Fruit fly (Drosophila melanogaster) whole organism, embryonic: ENCODE results near the gene CG31661.
A peak's percentile ranks its signal among the peaks of the same experiment; 100 is the strongest.

ENCODE experiments used
- Atf-2 ChIP-seq: fragments of 200-800 bp; sonication (Bioruptor generic); optimal IDR thresholded peaks from 2 replicates; lab custom pipeline; 2016; ENCODE audit warnings: missing biosample characterization, missing genetic modification characterization
- Awh ChIP-seq: fragments of 200-800 bp; sonication (Bioruptor generic); IDR thresholded peaks from 2 replicates; pipeline ENCODE4, ENCODE4 v1.3.6; 2022; ENCODE audit warnings: missing biosample characterization, missing genetic modification characterization
- B-H2 ChIP-seq: fragments of 200-800 bp; sonication (Bioruptor generic); optimal IDR thresholded peaks from 2 replicates; lab custom pipeline; 2018; ENCODE audit warnings: missing biosample characterization, mild to moderate bottlenecking, missing genetic modification characterization
- CG11093 ChIP-seq: fragments of 200-800 bp; sonication (Bioruptor generic); IDR thresholded peaks from 3 replicates; pipeline ENCODE4 v1.3.6; 2022; ENCODE audit warnings: missing biosample characterization, missing genetic modification characterization
- CG11560 ChIP-seq: fragments of 200-800 bp; sonication (Bioruptor generic); IDR thresholded peaks from 3 replicates; pipeline ENCODE4 v1.3.6; 2022; ENCODE audit warnings: missing biosample characterization, missing genetic modification characterization
- CG12659 ChIP-seq: fragments of 200-800 bp; sonication (Bioruptor generic); optimal IDR thresholded peaks from 3 replicates; lab custom pipeline; 2017; ENCODE audit warnings: mild to moderate bottlenecking, missing biosample characterization, missing genetic modification reagents, missing genetic modification characterization
- CG13775 ChIP-seq: fragments of 200-800 bp; sonication (Bioruptor generic); optimal IDR thresholded peaks from 3 replicates; lab custom pipeline; 2017; ENCODE audit warnings: missing biosample characterization, mild to moderate bottlenecking, missing genetic modification characterization
- CG13894 ChIP-seq: fragments of 200-800 bp; sonication (Bioruptor generic); optimal IDR thresholded peaks from 3 replicates; lab custom pipeline; 2018; ENCODE audit warnings: missing biosample characterization, mild to moderate bottlenecking, missing genetic modification characterization, moderate library complexity
- CG16813 ChIP-seq: fragments of 200-800 bp; sonication (Bioruptor generic); IDR thresholded peaks from 3 replicates; pipeline ENCODE4 v1.3.6; 2022; ENCODE audit warnings: missing biosample characterization, missing genetic modification characterization; ENCODE audit not compliant: partially characterized antibody
- CG17361 ChIP-seq: fragments of 200-800 bp; sonication (Bioruptor generic); IDR thresholded peaks from 3 replicates; pipeline ENCODE4 v1.3.6; 2022; ENCODE audit warnings: missing biosample characterization, missing genetic modification characterization
- CG1832 ChIP-seq: fragments of 200-800 bp; sonication (Bioruptor generic); optimal IDR thresholded peaks from 2 replicates; lab custom pipeline; 2017; ENCODE audit warnings: missing biosample characterization, mild to moderate bottlenecking, missing genetic modification characterization, inconsistent platforms
- CG2712 ChIP-seq: fragments of 200-800 bp; optimal IDR thresholded peaks from 3 replicates; lab custom pipeline; 2019; ENCODE audit warnings: missing biosample characterization, mild to moderate bottlenecking, missing genetic modification characterization, moderate library complexity
- CG2889 ChIP-seq: fragments of 200-800 bp; sonication (Bioruptor generic); IDR thresholded peaks from 3 replicates; pipeline ENCODE4 v1.3.6; 2022; ENCODE audit warnings: missing biosample characterization, missing genetic modification characterization
- CG43689 ChIP-seq: fragments of 200-800 bp; sonication (Bioruptor generic); IDR thresholded peaks from 2 replicates; pipeline ENCODE4 v1.3.6; 2022; ENCODE audit warnings: missing biosample characterization, missing genetic modification characterization
- CG4424 ChIP-seq: fragments of 200-800 bp; sonication (Bioruptor generic); optimal IDR thresholded peaks from 3 replicates; lab custom pipeline; 2016; ENCODE audit warnings: missing biosample characterization, missing genetic modification characterization
- CG6765 ChIP-seq: fragments of 200-800 bp; sonication (Bioruptor generic); optimal IDR thresholded peaks from 3 replicates; lab custom pipeline; 2017; ENCODE audit warnings: missing biosample characterization, mild to moderate bottlenecking, missing genetic modification characterization
- CG7271 ChIP-seq: fragments of 200-800 bp; sonication (Bioruptor generic); optimal IDR thresholded peaks from 2 replicates; lab custom pipeline; 2018; ENCODE audit warnings: missing biosample characterization, mild to moderate bottlenecking, missing genetic modification characterization, moderate library complexity
- CG8290 ChIP-seq, 3 experiments: fragments of 200-800 bp; sonication (Bioruptor generic); optimal IDR thresholded peaks; 2 replicates each; lab custom pipeline; 2016 to 2019; ENCODE audit warnings: missing biosample characterization in 3 of 3, missing genetic modification characterization in 3 of 3, mild to moderate bottlenecking in 2 of 3, moderate library complexity in 1 of 3
- CG8765 ChIP-seq: fragments of 200-800 bp; sonication (Bioruptor generic); IDR thresholded peaks from 2 replicates; pipeline ENCODE4 v1.3.6; 2022; ENCODE audit warnings: missing biosample characterization, missing genetic modification characterization
- CHES-1-like ChIP-seq: fragments of 200-800 bp; sonication (Bioruptor generic); optimal IDR thresholded peaks from 2 replicates; lab custom pipeline; 2016; ENCODE audit warnings: missing biosample characterization, missing genetic modification characterization
- Dip3 ChIP-seq: fragments of 200-800 bp; sonication (Bioruptor generic); optimal IDR thresholded peaks from 3 replicates; lab custom pipeline; 2016; ENCODE audit warnings: missing biosample characterization, missing genetic modification characterization
- Ets65A ChIP-seq: fragments of 200-800 bp; sonication (Bioruptor generic); peaks from one replicate; lab custom pipeline; 2016; ENCODE audit warnings: missing biosample characterization, missing genetic modification characterization
- Gug ChIP-seq: fragments of 200-800 bp; sonication (Bioruptor generic); IDR thresholded peaks from 4 replicates; pipeline ENCODE4 v1.3.6; 2022; ENCODE audit warnings: missing biosample characterization, missing genetic modification characterization
- Hmr ChIP-seq: fragments of 200-800 bp; sonication (Bioruptor generic); optimal IDR thresholded peaks from 3 replicates; lab custom pipeline; 2017; ENCODE audit warnings: mild to moderate bottlenecking, missing biosample characterization, missing genetic modification reagents, missing genetic modification characterization
- NK7.1 ChIP-seq: fragments of 200-800 bp; sonication (Bioruptor generic); optimal IDR thresholded peaks from 3 replicates; lab custom pipeline; 2016; ENCODE audit warnings: missing biosample characterization, missing genetic modification characterization
- Nf-YA ChIP-seq: fragments of 200-800 bp; sonication (Bioruptor generic); IDR thresholded peaks from 2 replicates; pipeline ENCODE4 v1.3.6; 2022; ENCODE audit warnings: missing biosample characterization, missing genetic modification characterization
- Oaz ChIP-seq: fragments of 200-800 bp; sonication (Bioruptor generic); IDR thresholded peaks from 2 replicates; pipeline ENCODE4 v1.3.6; 2022; ENCODE audit warnings: missing biosample characterization, missing genetic modification characterization
- PHDP ChIP-seq: fragments of 200-800 bp; sonication (Bioruptor generic); optimal IDR thresholded peaks from 3 replicates; lab custom pipeline; 2018; ENCODE audit warnings: missing biosample characterization, mild to moderate bottlenecking, missing genetic modification characterization, moderate library complexity
- Side ChIP-seq: fragments of 200-800 bp; sonication (Bioruptor generic); optimal IDR thresholded peaks from 2 replicates; lab custom pipeline; 2016; ENCODE audit warnings: missing biosample characterization, missing genetic modification characterization
- Sin3A ChIP-seq: fragments of >200 bp; optimal IDR thresholded peaks from 2 replicates; lab custom pipeline; 2018
- amos ChIP-seq: fragments of 200-800 bp; sonication (Bioruptor generic); IDR thresholded peaks from 2 replicates; pipeline ENCODE4 v1.3.6; 2022; ENCODE audit warnings: missing biosample characterization, missing genetic modification characterization; ENCODE audit not compliant: partially characterized antibody
- ara ChIP-seq: fragments of 200-800 bp; sonication (Bioruptor generic); IDR thresholded peaks from 2 replicates; pipeline ENCODE4 v1.3.6; 2022; ENCODE audit warnings: missing biosample characterization, missing genetic modification characterization
- bsh ChIP-seq, 2 experiments: fragments of 200-800 bp; sonication (Bioruptor generic); optimal IDR thresholded peaks; 2 replicates each; lab custom pipeline; 2017 to 2018; ENCODE audit warnings: mild to moderate bottlenecking in 2 of 2, missing biosample characterization in 2 of 2, missing genetic modification characterization in 2 of 2, moderate library complexity in 1 of 2
- cato ChIP-seq: fragments of 200-800 bp; sonication (Bioruptor generic); optimal IDR thresholded peaks from 2 replicates; lab custom pipeline; 2016; ENCODE audit warnings: missing biosample characterization, missing genetic modification characterization, borderline replicate concordance
- en ChIP-seq: fragments of 200-800 bp; sonication (Bioruptor generic); optimal IDR thresholded peaks from 2 replicates; lab custom pipeline; 2016; ENCODE audit warnings: missing biosample characterization, missing genetic modification characterization
- esg ChIP-seq: fragments of 200-800 bp; sonication (Bioruptor generic); conservative IDR thresholded peaks from 2 replicates; pipeline ENCODE4 v1.3.6; 2022; ENCODE audit warnings: missing biosample characterization, missing genetic modification characterization
- gcm ChIP-seq: fragments of 200-800 bp; sonication (Bioruptor generic); optimal IDR thresholded peaks from 2 replicates; lab custom pipeline; 2019; ENCODE audit warnings: missing biosample characterization, mild to moderate bottlenecking, missing genetic modification characterization, moderate library complexity
- lab ChIP-seq: fragments of 200-800 bp; sonication (Bioruptor generic); optimal IDR thresholded peaks from 3 replicates; lab custom pipeline; 2017; ENCODE audit warnings: missing biosample characterization, missing genetic modification characterization, mild to moderate bottlenecking, moderate library complexity, missing genetic modification reagents
- mld ChIP-seq: fragments of 200-800 bp; sonication (Bioruptor generic); IDR thresholded peaks from 3 replicates; pipeline ENCODE4 v1.3.6; 2022; ENCODE audit warnings: missing biosample characterization, missing genetic modification characterization; ENCODE audit not compliant: partially characterized antibody
- prd ChIP-seq, 3 experiments: fragments of >200 bp in 2 of 3; fragments of 200-800 bp in 1 of 3; sonication (Bioruptor generic) in 1 of 3; optimal IDR thresholded peaks in 2 of 3; IDR thresholded peaks in 1 of 3; 2 replicates in 2 of 3; 3 replicates in 1 of 3; pipeline versions ENCODE4 v1.3.6 to Lab custom; 2017 to 2022; ENCODE audit warnings: missing biosample characterization in 1 of 3, missing genetic modification characterization in 1 of 3
- psq ChIP-seq: fragments of 200-800 bp; sonication (Bioruptor generic); optimal IDR thresholded peaks from 2 replicates; lab custom pipeline; 2017; ENCODE audit warnings: missing biosample characterization, missing genetic modification characterization
- pum ChIP-seq: fragments of 200-800 bp; sonication (Bioruptor generic); optimal IDR thresholded peaks from 2 replicates; lab custom pipeline; 2016; ENCODE audit warnings: missing biosample characterization, missing genetic modification characterization
- rib ChIP-seq: fragments of 200-800 bp; sonication (Bioruptor generic); IDR thresholded peaks from 2 replicates; pipeline ENCODE4 v1.3.6; 2022; ENCODE audit warnings: missing biosample characterization, missing genetic modification characterization
- row ChIP-seq: fragments of 200-800 bp; sonication (Bioruptor generic); IDR thresholded peaks from 3 replicates; pipeline ENCODE4 v1.3.6; 2022; ENCODE audit warnings: missing biosample characterization, missing genetic modification characterization
- slbo ChIP-seq: fragments of 200-800 bp; sonication (Bioruptor generic); IDR thresholded peaks from 2 replicates; pipeline ENCODE4 v1.3.6; 2022; ENCODE audit warnings: missing biosample characterization, missing genetic modification characterization
- so ChIP-seq: fragments of 200-800 bp; sonication (Bioruptor generic); IDR thresholded peaks from 3 replicates; pipeline ENCODE4 v1.3.6; 2022; ENCODE audit warnings: missing biosample characterization, missing genetic modification characterization
- wdn ChIP-seq: fragments of 200-800 bp; sonication (Bioruptor generic); IDR thresholded peaks from 2 replicates; pipeline ENCODE4 v1.3.6; 2022; ENCODE audit warnings: missing biosample characterization, missing genetic modification characterization
- zf30C ChIP-seq: fragments of 200-800 bp; sonication (Bioruptor generic); optimal IDR thresholded peaks from 3 replicates; lab custom pipeline; 2018; ENCODE audit warnings: missing biosample characterization, mild to moderate bottlenecking, missing genetic modification characterization
- zfh1 ChIP-seq: fragments of 200-800 bp; sonication (Bioruptor generic); IDR thresholded peaks from 3 replicates; pipeline ENCODE4 v1.3.6; 2022; ENCODE audit warnings: missing biosample characterization, missing genetic modification characterization

CG31661 gene

dm6 chr2L:1485975-1486665 is 10.9 kb upstream of the CG31661 start (continued):
- TF ChIP-seq mld (GFP tag; lab: Robert Waterston, UW) (no peak), row (GFP tag; lab: Robert Waterston, UW) (peak; percentile 33; the same call in 1 of the 3 replicates), Gug (GFP tag; lab: Robert Waterston, UW) (peak; percentile 59; the same call in 3 of the 4 replicates), prd (optimal IDR thresholded peaks at IDR 0.05; lab: Kevin White, UChicago) (no peak), prd (GFP tag; IDR thresholded peaks at IDR 0.05; lab: Robert Waterston, UW) (peak; percentile 70), CG4424 (GFP tag; lab: Kevin White, UChicago) (peak; percentile 13), gcm (GFP tag; lab: Kevin White, UChicago) (no peak), pum (no peak), ara (GFP tag; lab: Robert Waterston, UW) (peak; percentile 45; the same call in 1 of the 2 replicates), esg (GFP tag; lab: Robert Waterston, UW) (0 out of 2 replicates have a peak, but pooled peaks have one; percentile 7), CG12659 (no peak), en (GFP tag; lab: Kevin White, UChicago) (no peak), B-H2 (no peak), zf30C (GFP tag; lab: Kevin White, UChicago) (no peak), Sin3A (lab: Kevin White, UChicago) (no peak), Awh (GFP tag; lab: Robert Waterston, UW) (no peak), CG1832 (GFP tag; lab: Kevin White, UChicago) (no peak), CG6765 (GFP tag; lab: Kevin White, UChicago) (no peak), CHES-1-like (GFP tag; lab: Kevin White, UChicago) (no peak), cato (GFP tag; lab: Kevin White, UChicago) (no peak), CG43689 (GFP tag; lab: Robert Waterston, UW) (no peak), so (GFP tag; lab: Robert Waterston, UW) (peak; percentile 35; the same call in 1 of the 3 replicates), NK7.1 (GFP tag; lab: Kevin White, UChicago) (no peak), slbo (GFP tag; lab: Robert Waterston, UW) (no peak), CG13894 (tag; lab: Kevin White, UChicago) (peak; percentile 24), amos (no peak), Oaz (GFP tag; lab: Robert Waterston, UW) (no peak), CG17361 (0 out of 3 replicates have a peak, but pooled peaks have one; percentile 26), CG8290 (GFP tag; optimal IDR thresholded peaks at IDR 0.05; lab: Kevin White, UChicago) (no peak), CG8290 (tag; optimal IDR thresholded peaks at IDR 0.05; lab: Kevin White, UChicago) (peak in 1 of 2 experiments; percentile 28), Ets65A (GFP tag; lab: Kevin White, UChicago) (peak; percentile 59), CG11093 (no peak), CG2712 (tag; lab: Kevin White, UChicago) (peak; percentile 27), Side (no peak), CG8765 (GFP tag; lab: Robert Waterston, UW) (peak; percentile 40; the same call in 1 of the 2 replicates), PHDP (tag; lab: Kevin White, UChicago) (no peak), bsh (GFP tag; optimal IDR thresholded peaks at IDR 0.05; lab: Kevin White, UChicago) (peak in 1 of 2 experiments; percentile 29), rib (GFP tag; lab: Robert Waterston, UW) (no peak), wdn (GFP tag; lab: Robert Waterston, UW) (no peak), CG7271 (no peak)

dm6 chr2L:1491791-1492345 is 5.2 kb upstream of the CG31661 start, which contains the start of gene CG31928:
Gene CG31928, plus strand, starts transcription at chr2L:1492295.
- peak; percentile 12 for TF ChIP-seq cato (GFP tag; lab: Kevin White, UChicago)
- TF ChIP-seq Atf-2 (GFP tag; lab: Kevin White, UChicago), result no peak
- no peak for TF ChIP-seq lab
- no peak for TF ChIP-seq CG11560 (tag; lab: Robert Waterston, UW)
- peak; percentile 13 for TF ChIP-seq Hmr (GFP tag; lab: Kevin White, UChicago)
- no peak for TF ChIP-seq pum
- no peak for TF ChIP-seq CG2889 (GFP tag; lab: Robert Waterston, UW)
- no peak for TF ChIP-seq Nf-YA
- peak; percentile 44; the same call in 2 of the 3 replicates for TF ChIP-seq CG16813 (GFP tag; lab: Robert Waterston, UW)
- no peak for TF ChIP-seq zfh1 (GFP tag; lab: Robert Waterston, UW)
- no peak for TF ChIP-seq CG13775
- no peak for TF ChIP-seq Dip3
- TF ChIP-seq psq (GFP tag; lab: Kevin White, UChicago), result no peak
